Worm (Caenorhabditis elegans) whole organism, L4 larva: Measurements from ENCODE around the gene R08C7.11.

Experiments
- nhr-28 ChIP-seq: fragments of 150-350 bp; optimal IDR thresholded peaks from 2 replicates; lab custom pipeline; 2014; ENCODE audit warnings: missing biosample characterization, missing genetic modification characterization
- set-16 ChIP-seq: fragments of 200-800 bp; sonication (Bioruptor generic); IDR thresholded peaks from 2 replicates; pipeline ENCODE4 v1.3.6; 2022; ENCODE audit warnings: missing genetic modification reagents, missing genetic modification characterization, missing compliant biosample characterization
- snpc-4 ChIP-seq: fragments of 150-350 bp; optimal IDR thresholded peaks from 2 replicates; lab custom pipeline; 2014; ENCODE audit warnings: missing biosample characterization, missing genetic modification characterization
- unc-62 ChIP-seq, 3 experiments: fragments of 150-350 bp in 1 of 3; sonication (generic microtip); optimal IDR thresholded peaks in 2 of 3; peaks in 1 of 3; 1 replicate in 1 of 3; 2 replicates in 2 of 3; lab custom pipeline; 2014 to 2017; ENCODE audit warnings: missing biosample characterization in 3 of 3, missing genetic modification characterization in 3 of 3, missing genetic modification reagents in 3 of 3, missing genotype in 1 of 3

- TF ChIP-seq nhr-28 (tag; lab: Kevin White, UChicago) = no peak
- TF ChIP-seq snpc-4 = no peak
- no peak for TF ChIP-seq unc-62 (GFP tag; optimal IDR thresholded peaks at IDR 0.05 in 1 of 2; lab: Kevin White, UChicago)
- TF ChIP-seq unc-62 (tag; optimal IDR thresholded peaks at IDR 0.05; lab: Kevin White, UChicago) = no peak
- TF ChIP-seq set-16 = no peak
These were observed 5.3 kb downstream of the R08C7.11 start, which contains the start of gene R08C7.12 for ce11 chrIV:4449439-4449838.
